Worm (Caenorhabditis elegans) whole organism, L2 larva: ENCODE results near the gene R05F9.11.

Experiments
- C34F6.9 ChIP-seq: fragments of 150-350 bp; optimal IDR thresholded peaks from 2 replicates; lab custom pipeline; 2014; ENCODE audit warnings: missing biosample characterization, missing genetic modification characterization
- F13H6.1 ChIP-seq: sonication (generic microtip); optimal IDR thresholded peaks from 2 replicates; lab custom pipeline; 2016; ENCODE audit warnings: missing genetic modification characterization, missing compliant biosample characterization
- R02D3.7 ChIP-seq: fragments of 150-350 bp; optimal IDR thresholded peaks from 2 replicates; lab custom pipeline; 2014; ENCODE audit warnings: missing biosample characterization, missing genetic modification characterization
- ZK546.5 ChIP-seq: sonication (generic microtip); optimal IDR thresholded peaks from 2 replicates; lab custom pipeline; 2017; ENCODE audit warnings: missing biosample characterization, missing genetic modification characterization
- aly-2 ChIP-seq: fragments of 150-350 bp; optimal IDR thresholded peaks from 2 replicates; lab custom pipeline; 2014; ENCODE audit warnings: missing biosample characterization, missing genetic modification characterization
- ama-1 ChIP-seq: fragments of 150-350 bp; optimal IDR thresholded peaks from 2 replicates; lab custom pipeline; 2018; ENCODE audit warnings: inconsistent platforms
- blmp-1 ChIP-seq: sonication (generic microtip); optimal IDR thresholded peaks from 2 replicates; lab custom pipeline; 2017; ENCODE audit warnings: missing genetic modification characterization, mild to moderate bottlenecking, missing compliant biosample characterization, antibody characterized with exemption, moderate library complexity; ENCODE audit not compliant: insufficient read depth
- ceh-16 ChIP-seq: fragments of 150-350 bp; optimal IDR thresholded peaks from 2 replicates; lab custom pipeline; 2014; ENCODE audit warnings: missing biosample characterization, missing genetic modification characterization
- ceh-82 ChIP-seq: fragments of 150-350 bp; optimal IDR thresholded peaks from 2 replicates; lab custom pipeline; 2014; ENCODE audit warnings: missing biosample characterization, missing genetic modification characterization
- crh-2 ChIP-seq: sonication (generic microtip); optimal IDR thresholded peaks from 2 replicates; lab custom pipeline; 2017; ENCODE audit warnings: missing biosample characterization, missing genetic modification characterization
- dmd-4 ChIP-seq: sonication (generic microtip); optimal IDR thresholded peaks from 2 replicates; lab custom pipeline; 2017; ENCODE audit warnings: missing biosample characterization, missing genetic modification characterization
- egl-27 ChIP-seq: sonication (generic microtip); optimal IDR thresholded peaks from 3 replicates; lab custom pipeline; 2017; ENCODE audit warnings: missing biosample characterization, missing genetic modification reagents, missing genetic modification characterization
- elt-1 ChIP-seq: fragments of 150-350 bp; optimal IDR thresholded peaks from 2 replicates; lab custom pipeline; 2014; ENCODE audit warnings: missing biosample characterization, missing genetic modification characterization
- elt-3 ChIP-seq: sonication (generic microtip); optimal IDR thresholded peaks from 2 replicates; lab custom pipeline; 2017; ENCODE audit warnings: missing biosample characterization, missing genetic modification characterization
- fos-1 ChIP-seq: fragments of 150-350 bp; optimal IDR thresholded peaks from 2 replicates; lab custom pipeline; 2014; ENCODE audit warnings: missing biosample characterization, missing genetic modification characterization
- gmeb-1 ChIP-seq: fragments of 150-350 bp; optimal IDR thresholded peaks from 2 replicates; lab custom pipeline; 2014; ENCODE audit warnings: missing biosample characterization, missing genetic modification characterization
- lin-13 ChIP-seq: fragments of 150-350 bp; optimal IDR thresholded peaks from 2 replicates; lab custom pipeline; 2014; ENCODE audit warnings: missing biosample characterization, missing genetic modification reagents, missing genetic modification characterization
- lin-39 ChIP-seq: fragments of 150-350 bp; optimal IDR thresholded peaks from 2 replicates; lab custom pipeline; 2014; ENCODE audit warnings: missing biosample characterization, missing genetic modification reagents, missing genetic modification characterization
- lsy-2 ChIP-seq, 2 experiments: fragments of 150-350 bp in 1 of 2; sonication (generic microtip) in 1 of 2; optimal IDR thresholded peaks; 2 replicates each; lab custom pipeline; 2014 to 2017; ENCODE audit warnings: missing biosample characterization in 2 of 2, missing genetic modification characterization in 2 of 2
- mab-5 ChIP-seq: fragments of 150-350 bp; optimal IDR thresholded peaks from 2 replicates; lab custom pipeline; 2014; ENCODE audit warnings: missing biosample characterization, missing genetic modification characterization
- mbf-1 ChIP-seq: sonication (generic microtip); optimal IDR thresholded peaks from 2 replicates; lab custom pipeline; 2017; ENCODE audit warnings: missing biosample characterization, missing genetic modification characterization
- nhr-10 ChIP-seq: sonication (generic microtip); optimal IDR thresholded peaks from 2 replicates; lab custom pipeline; 2017; ENCODE audit warnings: missing biosample characterization, missing genetic modification characterization
- nhr-12 ChIP-seq: fragments of 150-350 bp; optimal IDR thresholded peaks from 2 replicates; lab custom pipeline; 2014; ENCODE audit warnings: missing biosample characterization, missing genetic modification characterization
- nhr-129 ChIP-seq: fragments of 150-350 bp; optimal IDR thresholded peaks from 2 replicates; lab custom pipeline; 2014; ENCODE audit warnings: missing biosample characterization, missing genetic modification characterization
- nhr-21 ChIP-seq: fragments of 150-350 bp; optimal IDR thresholded peaks from 2 replicates; lab custom pipeline; 2014; ENCODE audit warnings: missing biosample characterization, missing genetic modification characterization
- nhr-23 ChIP-seq: fragments of 150-350 bp; optimal IDR thresholded peaks from 2 replicates; lab custom pipeline; 2014; ENCODE audit warnings: missing biosample characterization, missing genetic modification reagents, missing genetic modification characterization
- nhr-237 ChIP-seq: fragments of 150-350 bp; optimal IDR thresholded peaks from 2 replicates; lab custom pipeline; 2014; ENCODE audit warnings: missing biosample characterization, missing genetic modification characterization
- nhr-6 ChIP-seq: fragments of 150-350 bp; optimal IDR thresholded peaks from 2 replicates; lab custom pipeline; 2014; ENCODE audit warnings: missing biosample characterization, missing genetic modification characterization
- sem-4 ChIP-seq: fragments of 150-350 bp; optimal IDR thresholded peaks from 2 replicates; lab custom pipeline; 2014; ENCODE audit warnings: missing biosample characterization, missing genetic modification reagents, missing genetic modification characterization
- skn-1 ChIP-seq: sonication (generic microtip); optimal IDR thresholded peaks from 2 replicates; lab custom pipeline; 2017; ENCODE audit warnings: missing biosample characterization, missing genetic modification characterization
- sma-3 ChIP-seq: sonication (generic microtip); optimal IDR thresholded peaks from 2 replicates; lab custom pipeline; 2016; ENCODE audit warnings: missing genetic modification reagents, missing genetic modification characterization, missing compliant biosample characterization
- sma-9 ChIP-seq, 2 experiments: fragments of 150-350 bp in 1 of 2; sonication (generic microtip) in 1 of 2; optimal IDR thresholded peaks; 2 replicates each; lab custom pipeline; 2014 to 2016; ENCODE audit warnings: missing genetic modification characterization in 2 of 2, mild to moderate bottlenecking in 1 of 2, missing biosample characterization in 1 of 2, missing compliant biosample characterization in 1 of 2, missing genetic modification reagents in 1 of 2, moderate library complexity in 1 of 2
- snpc-4 ChIP-seq: fragments of 150-350 bp; optimal IDR thresholded peaks from 2 replicates; lab custom pipeline; 2014; ENCODE audit warnings: missing biosample characterization, missing genetic modification characterization
- unc-39 ChIP-seq: fragments of 150-350 bp; optimal IDR thresholded peaks from 2 replicates; lab custom pipeline; 2014; ENCODE audit warnings: missing biosample characterization, missing genetic modification characterization
- unc-55 ChIP-seq: fragments of 150-350 bp; sonication (generic microtip); optimal IDR thresholded peaks from 3 replicates; lab custom pipeline; 2014; ENCODE audit warnings: missing biosample characterization, missing genetic modification reagents, missing genetic modification characterization
- unc-62 ChIP-seq: fragments of 150-350 bp; optimal IDR thresholded peaks from 2 replicates; lab custom pipeline; 2014; ENCODE audit warnings: missing biosample characterization, missing genetic modification reagents, missing genetic modification characterization
- zag-1 ChIP-seq: fragments of 150-350 bp; optimal IDR thresholded peaks from 2 replicates; lab custom pipeline; 2014; ENCODE audit warnings: missing biosample characterization, missing genetic modification characterization
- ztf-11 ChIP-seq: sonication (generic microtip); optimal IDR thresholded peaks from 2 replicates; lab custom pipeline; 2017; ENCODE audit warnings: missing biosample characterization, missing genetic modification characterization
- ztf-4 ChIP-seq: fragments of 150-350 bp; optimal IDR thresholded peaks from 2 replicates; lab custom pipeline; 2014; ENCODE audit warnings: missing biosample characterization, missing genetic modification characterization

The R05F9.11 gene

DNA sequence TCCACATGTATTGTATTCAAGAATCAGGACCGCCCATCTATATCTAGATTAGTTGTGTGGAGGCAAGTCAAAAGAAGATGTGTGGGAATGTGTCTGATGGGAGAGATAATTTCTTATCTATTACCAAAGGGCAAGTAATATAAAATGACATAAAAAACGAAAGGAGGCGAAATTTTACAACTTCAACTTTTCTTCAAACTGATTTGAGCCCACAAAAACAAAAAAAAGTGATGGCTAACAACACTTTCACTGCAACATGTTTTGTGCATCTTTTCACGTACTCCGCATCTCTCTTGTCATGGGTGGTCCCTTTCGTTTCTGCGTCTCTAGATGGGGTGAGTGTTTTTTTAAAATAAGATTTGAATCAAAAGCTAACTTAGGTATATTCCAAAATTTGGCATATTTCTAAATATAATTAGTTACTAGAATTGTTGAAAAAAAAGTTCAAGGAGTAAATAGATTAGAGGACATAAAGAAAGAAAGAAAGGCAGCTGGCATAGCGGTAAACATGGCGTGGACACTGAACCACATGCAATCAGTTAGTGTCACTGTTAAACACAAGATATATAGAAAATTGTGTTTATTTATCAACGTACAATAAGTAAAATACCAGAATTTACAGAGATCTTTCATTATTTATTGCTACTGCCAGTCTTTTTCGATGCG lies 27.7 kb upstream of the R05F9.11 start, which contains the start of gene ZK546.19:
TSS of gene ZK546.19 (plus strand) at position 186 of the 666 bp plus-strand sequence.
- TF ChIP-seq ama-1 (lab: Kevin White, UChicago): no peak
- no peak for TF ChIP-seq egl-27
- no peak for TF ChIP-seq blmp-1 (tag; lab: Kevin White, UChicago)
- TF ChIP-seq fos-1: peak; percentile 7
- no peak for TF ChIP-seq F13H6.1 (tag; lab: Kevin White, UChicago)
- no peak for TF ChIP-seq zag-1 (tag; lab: Kevin White, UChicago)
- no peak for TF ChIP-seq skn-1 (tag; lab: Kevin White, UChicago)
- peak; percentile 32 for TF ChIP-seq sma-9 (GFP tag; optimal IDR thresholded peaks at IDR 0.05; lab: Kevin White, UChicago)
- TF ChIP-seq sma-9 (tag; optimal IDR thresholded peaks at IDR 0.05; lab: Kevin White, UChicago): no peak
- no peak for TF ChIP-seq nhr-21 (tag; lab: Kevin White, UChicago)
- TF ChIP-seq unc-62 (GFP tag; lab: Kevin White, UChicago): no peak
- no peak for TF ChIP-seq nhr-237 (tag; lab: Kevin White, UChicago)
- no peak for TF ChIP-seq snpc-4 (tag; lab: Kevin White, UChicago)
- no peak for TF ChIP-seq nhr-12
- TF ChIP-seq lin-13: no peak
- no peak for TF ChIP-seq elt-3 (tag; lab: Kevin White, UChicago)
- no peak for TF ChIP-seq mbf-1 (tag; lab: Kevin White, UChicago)
- no peak for TF ChIP-seq mab-5 (tag; lab: Kevin White, UChicago)
- peak; percentile 94 for TF ChIP-seq elt-1 (tag; lab: Kevin White, UChicago)
- TF ChIP-seq nhr-129 (tag; lab: Kevin White, UChicago): peak; percentile 64
- peak; percentile 59 for TF ChIP-seq C34F6.9 (tag; lab: Kevin White, UChicago)
- TF ChIP-seq gmeb-1 (tag; lab: Kevin White, UChicago): no peak
- TF ChIP-seq lsy-2 (tag; optimal IDR thresholded peaks at IDR 0.05; lab: Kevin White, UChicago): peak in 1 of 2 experiments; percentile 43
- peak; percentile 36 for TF ChIP-seq ceh-16 (tag; lab: Kevin White, UChicago)
- no peak for TF ChIP-seq unc-39 (tag; lab: Kevin White, UChicago)
- no peak for TF ChIP-seq ztf-4 (tag; lab: Kevin White, UChicago)
- TF ChIP-seq crh-2 (tag; lab: Kevin White, UChicago): peak; percentile 2
- TF ChIP-seq unc-55 (GFP tag; lab: Kevin White, UChicago): peak; percentile 7
- TF ChIP-seq nhr-23: peak; percentile 3
- TF ChIP-seq aly-2 (tag; lab: Kevin White, UChicago): no peak
- no peak for TF ChIP-seq ZK546.5 (tag; lab: Kevin White, UChicago)
- no peak for TF ChIP-seq ceh-82
- no peak for TF ChIP-seq lin-39 (tag; lab: Kevin White, UChicago)
- no peak for TF ChIP-seq R02D3.7 (tag; lab: Kevin White, UChicago)
- TF ChIP-seq sma-3 (GFP tag; lab: Kevin White, UChicago): no peak
- peak; percentile 18 for TF ChIP-seq sem-4 (tag; lab: Kevin White, UChicago)
- TF ChIP-seq nhr-6: no peak
- TF ChIP-seq nhr-10 (tag; lab: Kevin White, UChicago): no peak

DNA sequence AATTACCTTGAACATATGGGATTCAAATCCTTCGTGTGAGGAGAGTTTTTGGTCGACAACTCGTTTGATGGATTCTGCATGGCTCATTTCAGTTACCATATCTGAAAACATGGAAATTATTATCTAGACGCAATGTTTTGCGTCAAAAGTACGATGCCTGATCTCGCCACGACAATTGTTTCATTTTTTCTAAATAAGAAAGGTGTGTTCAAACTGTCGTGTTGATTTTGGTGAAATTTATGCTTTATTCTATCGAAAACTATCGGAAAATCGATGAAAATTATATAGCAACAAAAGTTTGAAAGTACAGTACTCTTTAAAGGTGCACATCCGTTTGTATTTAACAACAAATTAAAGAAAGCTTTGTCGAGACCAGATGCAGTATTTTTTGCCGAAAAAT lies 27.0 kb upstream of the R05F9.11 start, which contains the start of gene cblc-1:
TSS of gene cblc-1 (minus strand) at position 101 of the 400 bp plus-strand sequence.
- TF ChIP-seq unc-39 (tag; lab: Kevin White, UChicago): no peak
- TF ChIP-seq nhr-12: no peak
- no peak for TF ChIP-seq dmd-4 (tag; lab: Kevin White, UChicago)
- no peak for TF ChIP-seq ztf-11
- no peak for TF ChIP-seq nhr-237 (tag; lab: Kevin White, UChicago)
- no peak for TF ChIP-seq nhr-23
- no peak for TF ChIP-seq ama-1 (lab: Kevin White, UChicago)
- no peak for TF ChIP-seq nhr-129 (tag; lab: Kevin White, UChicago)
- TF ChIP-seq mab-5 (tag; lab: Kevin White, UChicago): no peak
- TF ChIP-seq lin-13: no peak
- no peak for TF ChIP-seq C34F6.9 (tag; lab: Kevin White, UChicago)
- TF ChIP-seq, all 48 proteins: peak for 0

DNA sequence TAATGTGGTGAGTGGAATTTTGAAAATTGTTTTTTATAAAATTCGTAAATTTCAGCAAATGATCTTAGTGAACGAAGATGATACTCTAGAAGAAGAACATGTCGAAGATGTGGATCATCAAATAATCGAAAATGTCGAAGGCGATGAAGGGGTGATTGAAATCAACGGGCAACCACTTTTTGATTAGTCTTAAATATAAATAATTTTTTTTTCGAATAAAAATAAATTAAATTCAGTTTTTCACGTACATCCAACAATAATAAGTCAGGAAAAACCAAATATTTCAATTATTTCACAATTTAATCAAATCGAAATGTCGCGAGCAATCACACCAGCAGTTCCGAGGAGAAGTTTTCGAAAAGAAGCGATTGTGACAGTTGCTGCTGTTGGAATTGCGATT lies 23.7 kb upstream of the R05F9.11 start, which contains the start of gene ZK546.4:
TSS of gene ZK546.4 (plus strand) at position 301 of the 400 bp plus-strand sequence.
- TF ChIP-seq blmp-1 (tag; lab: Kevin White, UChicago) (no peak), lin-39 (tag; lab: Kevin White, UChicago) (no peak), nhr-237 (tag; lab: Kevin White, UChicago) (no peak), nhr-129 (tag; lab: Kevin White, UChicago) (no peak), unc-55 (GFP tag; lab: Kevin White, UChicago) (no peak), lsy-2 (tag; optimal IDR thresholded peaks at IDR 0.05; lab: Kevin White, UChicago) (no peak)
